Worm (Caenorhabditis elegans) whole organism, young adult: Measurements from ENCODE around the gene pik-1.
A peak's percentile ranks its signal among the peaks of the same experiment; 100 is the strongest.

Experiments
- F22D6.2 ChIP-seq: sonication (generic microtip); optimal IDR thresholded peaks from 2 replicates; lab custom pipeline; 2016; ENCODE audit warnings: mild to moderate bottlenecking, missing genetic modification characterization, missing compliant biosample characterization
- F57A8.1 ChIP-seq: fragments of 200-800 bp; sonication (Bioruptor generic); optimal IDR thresholded peaks from 2 replicates; lab custom pipeline; 2018; ENCODE audit warnings: mild to moderate bottlenecking, missing genetic modification characterization, moderate library complexity, missing compliant biosample characterization
- T26A5.8 ChIP-seq: sonication (generic microtip); optimal IDR thresholded peaks from 2 replicates; lab custom pipeline; 2016; ENCODE audit warnings: missing genetic modification characterization, missing compliant biosample characterization
- ama-1 ChIP-seq, 3 experiments: fragments of 150-350 bp in 1 of 3; sonication (generic microtip) in 2 of 3; optimal IDR thresholded peaks; 2 replicates each; lab custom pipeline; 2014 to 2018; ENCODE audit warnings: missing biosample characterization in 2 of 3, missing genetic modification characterization in 2 of 3, missing genetic modification reagents in 2 of 3
- aptf-3 ChIP-seq: fragments of 200-800 bp; sonication (Bioruptor generic); IDR thresholded peaks from 2 replicates; pipeline ENCODE4 v1.3.6; 2022; ENCODE audit warnings: missing genetic modification characterization, missing compliant biosample characterization
- ceh-58 ChIP-seq: fragments of 200-800 bp; sonication (Bioruptor generic); IDR thresholded peaks from 2 replicates; pipeline ENCODE4 v1.3.6; 2022; ENCODE audit warnings: missing genetic modification characterization, missing compliant biosample characterization
- die-1 ChIP-seq: sonication (generic microtip); optimal IDR thresholded peaks from 2 replicates; lab custom pipeline; 2016; ENCODE audit warnings: missing genotype, mild to moderate bottlenecking, missing genetic modification characterization, missing compliant biosample characterization
- egl-18 ChIP-seq: fragments of 200-800 bp; sonication (Bioruptor generic); IDR thresholded peaks from 2 replicates; pipeline ENCODE4 v1.3.6; 2022; ENCODE audit warnings: missing genetic modification reagents, missing genetic modification characterization, missing compliant biosample characterization
- egl-44 ChIP-seq: fragments of 200-800 bp; sonication (Bioruptor generic); IDR thresholded peaks from 2 replicates; pipeline ENCODE4 v1.3.6; 2022; ENCODE audit warnings: missing genetic modification reagents, missing genetic modification characterization, missing compliant biosample characterization
- lag-1 ChIP-seq: fragments of 200-800 bp; sonication (Bioruptor generic); IDR thresholded peaks from 2 replicates; pipeline ENCODE4 v1.3.6; 2022; ENCODE audit warnings: missing genetic modification reagents, missing genetic modification characterization, missing compliant biosample characterization
- pha-4 ChIP-seq: fragments of 150-350 bp; sonication (generic microtip); optimal IDR thresholded peaks from 2 replicates; lab custom pipeline; 2014; ENCODE audit warnings: missing biosample characterization, missing genetic modification reagents, missing genetic modification characterization
- sptf-2 ChIP-seq: fragments of 200-800 bp; sonication (Bioruptor generic); optimal IDR thresholded peaks from 2 replicates; lab custom pipeline; 2018; ENCODE audit warnings: mild to moderate bottlenecking, missing genetic modification characterization, missing compliant biosample characterization
- xnd-1 ChIP-seq: sonication (generic microtip); optimal IDR thresholded peaks from 2 replicates; lab custom pipeline; 2016; ENCODE audit warnings: missing genotype, missing genetic modification reagents, missing genetic modification characterization, missing compliant biosample characterization
- ztf-18 ChIP-seq: sonication (generic microtip); optimal IDR thresholded peaks from 2 replicates; lab custom pipeline; 2016; ENCODE audit warnings: missing genotype, mild to moderate bottlenecking, missing genetic modification characterization, missing compliant biosample characterization

- TF ChIP-seq egl-44 (GFP tag; lab: Robert Waterston, UW) (no peak), pha-4 (tag; lab: Kevin White, UChicago) (no peak), T26A5.8 (tag; lab: Kevin White, UChicago) (no peak), lag-1 (GFP tag; lab: Robert Waterston, UW) (no peak), xnd-1 (peak; percentile 67), F22D6.2 (tag; lab: Kevin White, UChicago) (no peak), ceh-58 (GFP tag; lab: Robert Waterston, UW) (no peak), ztf-18 (tag; lab: Kevin White, UChicago) (no peak), ama-1 (optimal IDR thresholded peaks at IDR 0.05; lab: Kevin White, UChicago) (no peak), ama-1 (GFP tag; optimal IDR thresholded peaks at IDR 0.05; lab: Kevin White, UChicago) (no peak), F57A8.1 (no peak), die-1 (tag; lab: Kevin White, UChicago) (no peak), sptf-2 (GFP tag; lab: Kevin White, UChicago) (no peak), aptf-3 (GFP tag; lab: Robert Waterston, UW) (no peak), egl-18 (GFP tag; lab: Robert Waterston, UW) (no peak)
Observed at ce11 chrIV:13450740-13451139, 34.9 kb downstream of the pik-1 start.
